Fruit fly (Drosophila melanogaster): ENCODE measurements around the gene dco.
A peak's percentile ranks its signal among the peaks of the same experiment; 100 is the strongest.

Gene dco

dm6 chr3R:31064653-31065322 is 3.8 kb upstream of the dco start, which contains the start of gene Sox100B (continued):
- peak; percentile 20; the same call in 1 of the 3 replicates for TF ChIP-seq otp (GFP tag; IDR thresholded peaks at IDR 0.05)
- TF ChIP-seq NFAT (GFP tag; IDR thresholded peaks at IDR 0.05): no peak
- TF ChIP-seq bbx (GFP tag; IDR thresholded peaks at IDR 0.05; ENCODE audit: partially characterized antibody): no peak
- no peak for TF ChIP-seq Dref (GFP tag; IDR thresholded peaks at IDR 0.05)
- peak; percentile 70 for TF ChIP-seq Oli (tag; optimal IDR thresholded peaks at IDR 0.05)
- no peak for TF ChIP-seq disco-r (GFP tag; optimal IDR thresholded peaks at IDR 0.05)
- TF ChIP-seq CG9727 (GFP tag; optimal IDR thresholded peaks at IDR 0.05): peak; percentile 90
- TF ChIP-seq CG34224 (GFP tag; IDR thresholded peaks at IDR 0.05; ENCODE audit: partially characterized antibody): no peak
- peak; percentile 33 for TF ChIP-seq CG12659 (GFP tag; optimal IDR thresholded peaks at IDR 0.05)
- TF ChIP-seq lmd (GFP tag; IDR thresholded peaks at IDR 0.05): peak; percentile 70
- no peak for TF ChIP-seq BEAF-32 (GFP tag; optimal IDR thresholded peaks at IDR 0.05)
- TF ChIP-seq CG10274 (GFP tag; optimal IDR thresholded peaks at IDR 0.05): no peak
- no peak for TF ChIP-seq NC2β (GFP tag; optimal IDR thresholded peaks at IDR 0.05)
- no peak for TF ChIP-seq Ets65A (GFP tag)
- TF ChIP-seq tx (GFP tag; optimal IDR thresholded peaks at IDR 0.05): no peak
- TF ChIP-seq TFAM (GFP tag; optimal IDR thresholded peaks at IDR 0.05): no peak
- peak; percentile 88 for TF ChIP-seq CG17829 (tag; optimal IDR thresholded peaks at IDR 0.05)
- no peak for TF ChIP-seq jing (GFP tag; optimal IDR thresholded peaks at IDR 0.05)
- TF ChIP-seq org-1 (GFP tag; optimal IDR thresholded peaks at IDR 0.05): peak; percentile 22
- no peak for TF ChIP-seq HLH54F (GFP tag; optimal IDR thresholded peaks at IDR 0.05)
- TF ChIP-seq insv (GFP tag; optimal IDR thresholded peaks at IDR 0.05): no peak
- TF ChIP-seq hth (optimal IDR thresholded peaks at IDR 0.05): no peak
- TF ChIP-seq chinmo (GFP tag; IDR thresholded peaks at IDR 0.05; ENCODE audit: partially characterized antibody): no peak
- TF ChIP-seq peb (GFP tag; IDR thresholded peaks at IDR 0.05): 0 out of 2 replicates have a peak, but pooled peaks have one; percentile 43
- peak; percentile 33 for TF ChIP-seq Fer3 (tag; optimal IDR thresholded peaks at IDR 0.05)
- TF ChIP-seq pb (GFP tag; optimal IDR thresholded peaks at IDR 0.05): no peak
- no peak for TF ChIP-seq Antp (GFP tag; optimal IDR thresholded peaks at IDR 0.05)
- peak; percentile 42; the same call in 1 of the 2 replicates for TF ChIP-seq Rx (GFP tag; IDR thresholded peaks at IDR 0.05)
- no peak for TF ChIP-seq caup (GFP tag; optimal IDR thresholded peaks at IDR 0.05; ENCODE audit: severe bottlenecking)
- peak; percentile 89 for TF ChIP-seq zfh1 (GFP tag; IDR thresholded peaks at IDR 0.05)
- TF ChIP-seq crc (GFP tag; optimal IDR thresholded peaks at IDR 0.05): no peak
- TF ChIP-seq dmrt11E (tag; optimal IDR thresholded peaks at IDR 0.05): peak; percentile 95
- peak; percentile 66 for TF ChIP-seq Sox102F (GFP tag; optimal IDR thresholded peaks at IDR 0.05)
- TF ChIP-seq sr (GFP tag; IDR thresholded peaks at IDR 0.05): no peak
- no peak for TF ChIP-seq bigmax (GFP tag; optimal IDR thresholded peaks at IDR 0.05)
- peak; percentile 40 for TF ChIP-seq CG17568 (GFP tag; optimal IDR thresholded peaks at IDR 0.05)
- no peak for TF ChIP-seq CG10147 (GFP tag; optimal IDR thresholded peaks at IDR 0.05)
- no peak for TF ChIP-seq usp (GFP tag; optimal IDR thresholded peaks at IDR 0.05)
- TF ChIP-seq H15 (GFP tag; IDR thresholded peaks at IDR 0.05): 0 out of 3 replicates have a peak, but pooled peaks have one; percentile 31
- no peak for TF ChIP-seq HmgD (GFP tag; optimal IDR thresholded peaks at IDR 0.05)
- no peak for TF ChIP-seq Atf3 (GFP tag; optimal IDR thresholded peaks at IDR 0.05)
- no peak for TF ChIP-seq sd (tag; optimal IDR thresholded peaks at IDR 0.05)
- no peak for TF ChIP-seq shn (GFP tag; optimal IDR thresholded peaks at IDR 0.05)
- TF ChIP-seq emc (GFP tag; optimal IDR thresholded peaks at IDR 0.05): no peak
- no peak for TF ChIP-seq Poxn (GFP tag; IDR thresholded peaks at IDR 0.05)
- peak; percentile 76 for TF ChIP-seq E2f1 (GFP tag; IDR thresholded peaks at IDR 0.05)
- peak; percentile 10 to 38 for TF ChIP-seq Pdp1 (GFP tag; optimal IDR thresholded peaks at IDR 0.05)
- peak; percentile 25 for TF ChIP-seq CG6813 (GFP tag; optimal IDR thresholded peaks at IDR 0.05)
- peak; percentile 63 for TF ChIP-seq CG2202 (tag; optimal IDR thresholded peaks at IDR 0.05)
- peak; percentile 23 for TF ChIP-seq CG11723 (GFP tag; optimal IDR thresholded peaks at IDR 0.05)
